Worm (Caenorhabditis elegans) whole organism, mixed stage, embryonic: Measurements from ENCODE around the gene hst-6.

Experiments used
- M03D4.4 ChIP-seq: sonication (generic microtip); optimal IDR thresholded peaks from 2 replicates; lab custom pipeline; 2017; ENCODE audit warnings: mild to moderate bottlenecking, missing genetic modification characterization, missing compliant biosample characterization
- bed-3 ChIP-seq: fragments of 200-800 bp; sonication (Bioruptor generic); optimal IDR thresholded peaks from 3 replicates; lab custom pipeline; 2018; ENCODE audit warnings: mild to moderate bottlenecking, missing genetic modification characterization, moderate library complexity, missing compliant biosample characterization
- blmp-1 ChIP-seq: fragments of 150-350 bp; optimal IDR thresholded peaks from 2 replicates; lab custom pipeline; 2014; ENCODE audit warnings: missing biosample characterization, missing genetic modification characterization
- ceh-39 ChIP-seq: fragments of 150-350 bp; optimal IDR thresholded peaks from 2 replicates; lab custom pipeline; 2014; ENCODE audit warnings: missing biosample characterization, missing genetic modification characterization
- ceh-43 ChIP-seq: fragments of 200-800 bp; sonication (Bioruptor generic); optimal IDR thresholded peaks from 2 replicates; lab custom pipeline; 2018; ENCODE audit warnings: mild to moderate bottlenecking, missing genetic modification characterization, moderate library complexity, missing compliant biosample characterization
- ceh-83 ChIP-seq: fragments of 200-800 bp; sonication (Bioruptor generic); optimal IDR thresholded peaks from 2 replicates; lab custom pipeline; 2018; ENCODE audit warnings: mild to moderate bottlenecking, missing genetic modification characterization, missing compliant biosample characterization
- ces-1 ChIP-seq: fragments of 150-350 bp; optimal IDR thresholded peaks from 2 replicates; lab custom pipeline; 2014; ENCODE audit warnings: missing biosample characterization, missing genetic modification reagents, missing genetic modification characterization
- cnd-1 ChIP-seq: fragments of 200-800 bp; sonication (Bioruptor generic); optimal IDR thresholded peaks from 2 replicates; lab custom pipeline; 2018; ENCODE audit warnings: mild to moderate bottlenecking, missing genetic modification characterization, missing compliant biosample characterization
- drap-1 ChIP-seq: fragments of 200-800 bp; sonication (Bioruptor generic); optimal IDR thresholded peaks from 3 replicates; lab custom pipeline; 2018; ENCODE audit warnings: mild to moderate bottlenecking, missing genetic modification characterization, missing compliant biosample characterization
- elt-1 ChIP-seq: sonication (generic microtip); optimal IDR thresholded peaks from 2 replicates; lab custom pipeline; 2017; ENCODE audit warnings: missing genetic modification characterization, mild to moderate bottlenecking, missing compliant biosample characterization, antibody characterized with exemption, moderate library complexity, borderline replicate concordance; ENCODE audit not compliant: insufficient read depth
- elt-3 ChIP-seq: fragments of 150-350 bp; optimal IDR thresholded peaks from 2 replicates; lab custom pipeline; 2014; ENCODE audit warnings: missing biosample characterization, missing genetic modification characterization
- flh-1 ChIP-seq: fragments of 200-800 bp; sonication (Bioruptor generic); optimal IDR thresholded peaks from 2 replicates; lab custom pipeline; 2018; ENCODE audit warnings: mild to moderate bottlenecking, missing genetic modification characterization, moderate library complexity, missing compliant biosample characterization
- ham-2 ChIP-seq: fragments of 200-800 bp; sonication (Bioruptor generic); optimal IDR thresholded peaks from 2 replicates; lab custom pipeline; 2018; ENCODE audit warnings: mild to moderate bottlenecking, missing genetic modification characterization, missing compliant biosample characterization
- hlh-1 ChIP-seq: fragments of 150-350 bp; optimal IDR thresholded peaks from 2 replicates; lab custom pipeline; 2014; ENCODE audit warnings: missing biosample characterization, missing genetic modification reagents, missing genetic modification characterization
- lin-13 ChIP-seq: fragments of 150-350 bp; optimal IDR thresholded peaks from 2 replicates; lab custom pipeline; 2014; ENCODE audit warnings: missing biosample characterization, missing genetic modification characterization
- lin-32 ChIP-seq: fragments of 200-800 bp; sonication (Bioruptor generic); optimal IDR thresholded peaks from 2 replicates; lab custom pipeline; 2018; ENCODE audit warnings: mild to moderate bottlenecking, missing genetic modification characterization, missing compliant biosample characterization
- lsy-2 ChIP-seq: fragments of 150-350 bp; optimal IDR thresholded peaks from 2 replicates; lab custom pipeline; 2014; ENCODE audit warnings: missing biosample characterization, missing genetic modification characterization
- mab-5 ChIP-seq: fragments of 150-350 bp; optimal IDR thresholded peaks from 2 replicates; lab custom pipeline; 2014; ENCODE audit warnings: missing biosample characterization, missing genetic modification characterization
- mep-1 ChIP-seq: fragments of 150-350 bp; optimal IDR thresholded peaks from 2 replicates; lab custom pipeline; 2017; ENCODE audit warnings: missing biosample characterization, missing genetic modification reagents, missing genetic modification characterization, inconsistent platforms
- mls-2 ChIP-seq: sonication (generic microtip); optimal IDR thresholded peaks from 2 replicates; lab custom pipeline; 2016; ENCODE audit warnings: mild to moderate bottlenecking, missing genetic modification characterization, moderate library complexity, missing compliant biosample characterization
- nhr-12 ChIP-seq: fragments of 150-350 bp; optimal IDR thresholded peaks from 2 replicates; lab custom pipeline; 2014; ENCODE audit warnings: missing biosample characterization, missing genetic modification characterization
- nhr-2 ChIP-seq: fragments of 150-350 bp; optimal IDR thresholded peaks from 2 replicates; lab custom pipeline; 2014; ENCODE audit warnings: missing biosample characterization, missing genetic modification characterization
- nhr-237 ChIP-seq: fragments of 150-350 bp; optimal IDR thresholded peaks from 2 replicates; lab custom pipeline; 2014; ENCODE audit warnings: missing biosample characterization, missing genetic modification characterization
- nhr-28 ChIP-seq: fragments of 150-350 bp; optimal IDR thresholded peaks from 2 replicates; lab custom pipeline; 2014; ENCODE audit warnings: missing biosample characterization, missing genetic modification characterization
- nhr-76 ChIP-seq: sonication (generic microtip); optimal IDR thresholded peaks from 2 replicates; lab custom pipeline; 2017; ENCODE audit warnings: missing biosample characterization, missing genetic modification characterization
- pha-4 ChIP-seq: fragments of 150-350 bp; optimal IDR thresholded peaks from 2 replicates; lab custom pipeline; 2018; ENCODE audit warnings: missing biosample characterization, missing genetic modification reagents, missing genetic modification characterization
- sem-2 ChIP-seq: fragments of 200-800 bp; sonication (Bioruptor generic); optimal IDR thresholded peaks from 2 replicates; lab custom pipeline; 2018; ENCODE audit warnings: mild to moderate bottlenecking, missing genetic modification characterization, missing compliant biosample characterization
- sptf-1 ChIP-seq: sonication (generic microtip); optimal IDR thresholded peaks from 2 replicates; lab custom pipeline; 2017; ENCODE audit warnings: mild to moderate bottlenecking, missing genetic modification characterization, moderate library complexity, missing compliant biosample characterization
- tbx-8 ChIP-seq: fragments of 200-800 bp; sonication (Bioruptor generic); optimal IDR thresholded peaks from 2 replicates; lab custom pipeline; 2018; ENCODE audit warnings: mild to moderate bottlenecking, missing genetic modification characterization, moderate library complexity, missing compliant biosample characterization
- unc-120 ChIP-seq: sonication (generic microtip); optimal IDR thresholded peaks from 2 replicates; lab custom pipeline; 2017; ENCODE audit warnings: missing genetic modification characterization, missing compliant biosample characterization; ENCODE audit not compliant: poor library complexity, severe bottlenecking
- unc-62 ChIP-seq: fragments of 150-350 bp; optimal IDR thresholded peaks from 2 replicates; lab custom pipeline; 2014; ENCODE audit warnings: missing biosample characterization, missing genetic modification reagents, missing genetic modification characterization
- zip-8 ChIP-seq: fragments of 150-350 bp; optimal IDR thresholded peaks from 2 replicates; lab custom pipeline; 2014; ENCODE audit warnings: missing biosample characterization, missing genetic modification characterization
- ztf-11 ChIP-seq: fragments of 150-350 bp; optimal IDR thresholded peaks from 2 replicates; lab custom pipeline; 2014; ENCODE audit warnings: missing biosample characterization, missing genetic modification characterization

The hst-6 gene

DNA sequence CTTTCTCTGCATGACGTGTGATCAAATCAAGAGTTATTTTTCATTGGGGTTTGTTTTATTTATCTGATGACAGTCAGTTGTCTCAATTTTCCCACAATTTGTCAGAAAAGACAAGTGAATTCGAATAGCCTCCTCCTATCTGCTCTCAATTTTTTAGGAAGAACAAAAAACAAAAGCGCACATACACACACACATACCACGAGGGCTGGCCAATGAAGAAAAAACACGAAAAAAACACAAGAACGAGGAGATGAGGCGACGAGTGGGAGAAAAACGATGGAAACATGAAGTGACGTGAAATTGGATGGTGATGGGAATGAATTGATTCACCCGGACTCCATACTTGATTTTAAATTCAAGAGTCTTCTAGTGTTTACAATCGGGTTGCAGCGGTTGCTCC, 18.5 kb downstream of the hst-6 start:
- TF ChIP-seq ceh-39 (tag; lab: Kevin White, UChicago) (no peak), lin-32 (GFP tag; lab: Kevin White, UChicago) (no peak), sem-2 (GFP tag; lab: Kevin White, UChicago) (no peak), tbx-8 (GFP tag; lab: Kevin White, UChicago) (no peak), pha-4 (tag; lab: Kevin White, UChicago) (no peak), hlh-1 (tag; lab: Kevin White, UChicago) (no peak), M03D4.4 (tag; lab: Kevin White, UChicago) (no peak), zip-8 (tag; lab: Kevin White, UChicago) (no peak), ceh-43 (GFP tag; lab: Kevin White, UChicago) (no peak), lin-13 (tag; lab: Kevin White, UChicago) (no peak), elt-1 (tag; lab: Kevin White, UChicago) (no peak), unc-120 (no peak), nhr-76 (tag; lab: Kevin White, UChicago) (no peak)

DNA sequence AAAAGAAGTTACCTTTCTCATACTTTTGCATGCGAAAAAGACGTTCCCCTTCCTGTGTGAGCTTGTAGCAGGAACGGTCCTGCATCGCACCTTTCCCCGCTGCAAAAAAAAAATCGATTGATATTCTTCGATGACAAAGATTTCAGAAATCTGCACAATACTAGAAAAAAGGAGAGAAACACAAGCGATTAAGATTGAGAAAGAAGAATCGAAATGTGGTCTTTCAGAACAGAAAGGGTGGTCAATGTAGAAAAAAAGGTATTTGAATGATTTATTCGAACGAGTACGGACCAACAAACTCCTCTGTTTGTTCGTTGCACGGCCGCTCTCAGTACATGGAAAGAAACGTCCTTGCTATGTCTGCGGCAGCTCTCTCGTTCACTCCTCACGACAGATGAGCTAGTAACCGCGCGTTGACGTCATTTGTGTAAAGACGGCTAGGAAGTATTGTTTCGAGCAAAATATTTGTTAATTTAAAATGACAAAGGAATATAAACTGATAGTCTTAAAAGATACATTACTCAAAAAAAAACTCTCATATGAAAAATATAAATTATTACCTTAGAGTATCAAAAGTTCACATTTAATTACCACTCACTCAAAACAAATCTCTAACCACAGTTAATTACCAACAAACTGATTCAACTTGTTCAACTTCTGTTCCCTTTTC, 22.7 kb downstream of the hst-6 start, which contains the start of gene ift-81:
ift-81 (plus strand) TSS at position 620 of the 670 bp plus-strand sequence.
- no peak for TF ChIP-seq nhr-12 (tag; lab: Kevin White, UChicago)
- peak; percentile 46 for TF ChIP-seq hlh-1 (tag; lab: Kevin White, UChicago)
- peak; percentile 12 for TF ChIP-seq ces-1 (GFP tag; lab: Kevin White, UChicago)
- no peak for TF ChIP-seq nhr-2 (tag; lab: Kevin White, UChicago)
- peak; percentile 5 for TF ChIP-seq lin-13 (tag; lab: Kevin White, UChicago)
- TF ChIP-seq mep-1 (tag; lab: Kevin White, UChicago), result peak; percentile 29
- TF ChIP-seq nhr-237 (tag; lab: Kevin White, UChicago), result no peak

DNA sequence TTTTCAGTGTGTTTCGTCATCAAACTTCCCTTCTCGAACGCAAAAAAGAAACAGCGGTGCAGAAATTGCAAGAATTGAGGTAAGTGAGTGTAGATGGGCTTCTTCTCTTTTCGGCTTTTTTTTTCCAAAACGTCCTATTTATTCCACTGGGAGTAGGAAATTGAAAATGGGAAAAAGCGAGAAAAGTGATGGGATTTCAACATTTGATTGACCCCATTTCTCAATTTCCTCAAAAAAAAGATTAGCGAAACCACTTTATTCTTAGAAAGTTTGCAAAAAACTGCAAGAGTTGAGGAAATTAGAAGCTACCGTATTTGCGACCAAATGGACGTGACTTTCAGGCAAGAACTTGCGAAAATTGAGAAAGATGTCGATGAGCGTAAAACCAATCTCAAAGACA, 28.1 kb downstream of the hst-6 start, which contains the start of gene ags-3:
ags-3 (minus strand) TSS at position 101 of the 400 bp plus-strand sequence.
- TF ChIP-seq nhr-76 (tag; lab: Kevin White, UChicago), result no peak
- no peak for TF ChIP-seq nhr-28 (tag; lab: Kevin White, UChicago)
- no peak for TF ChIP-seq lin-32 (GFP tag; lab: Kevin White, UChicago)

DNA sequence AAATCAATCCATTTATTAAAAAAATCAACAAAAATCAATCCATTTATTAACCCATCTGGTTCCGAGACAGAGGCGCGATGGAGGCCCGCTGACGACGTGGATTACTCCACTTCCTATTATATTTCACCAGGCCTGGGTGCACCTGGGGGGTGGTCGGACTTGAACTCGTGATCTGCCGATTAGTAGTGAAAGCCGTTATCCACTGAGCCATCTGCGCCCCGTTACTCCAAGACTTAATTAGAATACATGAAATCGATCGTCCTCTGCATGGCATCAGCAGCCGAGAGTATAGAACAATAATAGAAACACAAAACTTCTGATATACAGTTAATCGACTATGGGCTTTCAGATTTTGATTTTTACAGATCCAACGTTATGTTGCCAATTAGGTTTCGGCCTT, 34.3 kb downstream of the hst-6 start:
- TF ChIP-seq blmp-1 (tag; lab: Kevin White, UChicago), result no peak
- no peak for TF ChIP-seq unc-120

DNA sequence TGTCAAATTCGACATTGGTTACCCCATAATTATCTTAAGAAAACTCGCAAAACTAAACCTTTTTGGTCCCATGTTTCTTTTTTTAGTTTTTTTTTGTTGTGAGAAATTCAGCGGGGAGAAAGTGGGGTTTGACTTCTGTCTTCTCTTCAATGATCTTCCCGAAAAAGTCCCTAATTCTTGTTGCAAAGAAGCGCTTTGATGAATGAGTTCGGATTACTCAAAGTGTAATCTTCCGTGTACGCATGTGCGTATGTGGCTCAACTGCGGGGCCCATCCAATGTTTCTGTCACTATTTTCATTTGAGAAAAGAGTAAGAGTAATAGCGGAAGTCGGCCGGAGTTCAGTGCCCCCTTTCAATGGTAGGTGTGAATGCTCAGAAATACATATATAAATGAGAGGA, 35.8 kb downstream of the hst-6 start:
- no peak for TF ChIP-seq ceh-83

DNA sequence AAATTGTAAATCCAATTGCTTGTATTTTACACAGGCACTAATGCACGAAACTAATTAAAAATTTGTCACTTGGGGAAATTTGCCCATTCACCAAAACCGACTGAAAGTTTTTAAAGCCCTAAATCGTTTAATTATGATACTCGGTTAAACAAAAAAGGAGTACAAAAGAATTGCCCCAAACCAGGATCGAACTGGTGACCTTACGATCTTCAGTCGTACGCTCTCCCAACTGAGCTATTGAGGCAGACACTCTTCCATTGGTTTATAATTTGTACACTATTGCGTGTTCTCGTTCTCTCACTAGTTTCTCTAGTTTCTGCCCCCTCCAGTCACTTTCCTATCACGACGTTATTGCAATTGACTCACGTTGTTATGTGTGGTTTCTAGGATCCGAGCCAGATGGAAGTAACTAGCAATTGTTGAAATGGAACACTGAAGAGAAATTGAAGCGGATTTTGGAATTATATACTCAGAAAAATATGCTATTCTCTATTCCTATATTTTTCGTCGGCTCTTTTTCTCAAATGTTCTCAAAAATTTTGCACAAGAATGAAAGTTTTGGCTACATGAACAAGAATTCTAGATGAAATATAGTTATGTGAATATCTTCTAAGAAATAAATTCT, 44.0 kb downstream of the hst-6 start:
- TF ChIP-seq bed-3 (GFP tag; lab: Kevin White, UChicago) (peak; percentile 72), nhr-237 (tag; lab: Kevin White, UChicago) (no peak), sem-2 (GFP tag; lab: Kevin White, UChicago) (peak; percentile 75), M03D4.4 (tag; lab: Kevin White, UChicago) (peak; percentile 79), drap-1 (peak; percentile 85), ham-2 (GFP tag; lab: Kevin White, UChicago) (peak; percentile 65), nhr-76 (tag; lab: Kevin White, UChicago) (no peak), nhr-2 (tag; lab: Kevin White, UChicago) (no peak), sptf-1 (tag; lab: Kevin White, UChicago) (peak; percentile 83), flh-1 (GFP tag; lab: Kevin White, UChicago) (peak; percentile 53), mab-5 (tag; lab: Kevin White, UChicago) (no peak), cnd-1 (tag; lab: Kevin White, UChicago) (peak; percentile 76), pha-4 (tag; lab: Kevin White, UChicago) (peak; percentile 15), lsy-2 (tag; lab: Kevin White, UChicago) (no peak), lin-32 (GFP tag; lab: Kevin White, UChicago) (peak; percentile 72), ztf-11 (no peak), unc-62 (GFP tag; lab: Kevin White, UChicago) (peak; percentile 30), nhr-28 (tag; lab: Kevin White, UChicago) (no peak), unc-120 (peak; percentile 84), zip-8 (tag; lab: Kevin White, UChicago) (no peak), elt-3 (tag; lab: Kevin White, UChicago) (no peak), nhr-12 (tag; lab: Kevin White, UChicago) (no peak), hlh-1 (tag; lab: Kevin White, UChicago) (peak; percentile 19), mls-2 (tag; lab: Kevin White, UChicago) (peak; percentile 72), ceh-43 (GFP tag; lab: Kevin White, UChicago) (peak; percentile 86), tbx-8 (GFP tag; lab: Kevin White, UChicago) (peak; percentile 62), ceh-83 (peak; percentile 86), ces-1 (GFP tag; lab: Kevin White, UChicago) (no peak), blmp-1 (tag; lab: Kevin White, UChicago) (no peak), mep-1 (tag; lab: Kevin White, UChicago) (peak; percentile 25)
